Worm (Caenorhabditis elegans): ENCODE data around the gene mrps-12.

Gene mrps-12

DNA sequence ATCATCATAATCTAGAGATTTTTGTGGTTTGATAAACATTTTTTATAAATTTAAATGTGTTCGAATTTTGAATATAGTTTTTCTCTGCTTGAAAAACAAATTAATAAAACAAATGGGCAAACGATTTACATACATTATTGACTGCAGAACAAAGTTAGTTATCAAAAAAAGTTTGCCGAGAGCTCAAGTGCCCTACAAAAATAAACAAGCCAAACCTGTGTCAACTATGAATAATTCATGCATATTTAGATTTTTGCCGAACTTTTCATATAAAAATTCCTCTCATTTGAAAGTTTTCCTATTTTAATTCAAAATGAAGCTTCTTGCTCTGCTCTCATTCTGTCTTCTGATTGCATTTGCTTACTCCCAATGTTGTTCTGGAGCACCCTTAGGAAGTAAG, 22.0 kb upstream of the mrps-12 start, which contains the start of gene sshk-1:
Gene sshk-1, plus strand, starts transcription at position 301 of the 400 bp plus-strand sequence.
- TF ChIP-seq efl-1 (optimal IDR thresholded peaks at IDR 0.05) (no peak), efl-1 (GFP tag; optimal IDR thresholded peaks at IDR 0.05 in 1 of 2) (no peak), Y116A8C.19 (tag; optimal IDR thresholded peaks at IDR 0.05; ENCODE audit: borderline replicate concordance) (no peak), hlh-17 (GFP tag; optimal IDR thresholded peaks at IDR 0.05; ENCODE audit: borderline replicate concordance) (no peak), lin-14 (GFP tag; optimal IDR thresholded peaks at IDR 0.05) (no peak), snu-23 (GFP tag; optimal IDR thresholded peaks at IDR 0.05) (no peak), hpl-2 (GFP tag; optimal IDR thresholded peaks at IDR 0.05) (no peak), aha-1 (tag; optimal IDR thresholded peaks at IDR 0.05) (no peak), lir-3 (tag; optimal IDR thresholded peaks at IDR 0.05; ENCODE audit: poor library complexity) (no peak), pag-3 (tag; optimal IDR thresholded peaks at IDR 0.05; ENCODE audit: borderline replicate concordance, insufficient read depth) (no peak), alr-1 (tag; optimal IDR thresholded peaks at IDR 0.05; ENCODE audit: borderline replicate concordance) (no peak), nhr-76 (tag; optimal IDR thresholded peaks at IDR 0.05) (no peak), nhr-237 (tag; optimal IDR thresholded peaks at IDR 0.05) (no peak), lin-39 (tag; optimal IDR thresholded peaks at IDR 0.05) (no peak)

DNA sequence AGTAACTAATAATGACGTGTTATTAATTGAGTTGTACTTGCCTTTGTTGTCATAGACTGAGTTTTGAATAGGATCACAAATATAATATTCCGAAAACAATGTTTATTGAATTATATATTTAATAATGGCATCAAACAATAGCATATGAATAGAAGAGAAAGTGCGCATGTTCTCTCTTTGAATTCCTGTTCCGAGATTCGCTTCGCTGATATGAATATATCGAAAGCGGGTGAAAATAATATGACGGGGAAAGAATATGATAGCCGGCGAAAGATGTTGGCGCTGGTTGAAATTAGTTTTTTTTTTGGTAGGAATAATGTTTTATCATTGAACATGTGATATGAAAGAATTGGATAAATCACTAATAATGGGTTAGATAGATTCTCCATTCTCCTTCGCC, 17.8 kb upstream of the mrps-12 start, which contains the start of gene T03D8.6:
Gene T03D8.6, minus strand, starts transcription at position 298 of the 400 bp plus-strand sequence.
- TF ChIP-seq blmp-1 (tag; optimal IDR thresholded peaks at IDR 0.05) (peak; percentile 68), aly-2 (tag; optimal IDR thresholded peaks at IDR 0.05) (no peak)

DNA sequence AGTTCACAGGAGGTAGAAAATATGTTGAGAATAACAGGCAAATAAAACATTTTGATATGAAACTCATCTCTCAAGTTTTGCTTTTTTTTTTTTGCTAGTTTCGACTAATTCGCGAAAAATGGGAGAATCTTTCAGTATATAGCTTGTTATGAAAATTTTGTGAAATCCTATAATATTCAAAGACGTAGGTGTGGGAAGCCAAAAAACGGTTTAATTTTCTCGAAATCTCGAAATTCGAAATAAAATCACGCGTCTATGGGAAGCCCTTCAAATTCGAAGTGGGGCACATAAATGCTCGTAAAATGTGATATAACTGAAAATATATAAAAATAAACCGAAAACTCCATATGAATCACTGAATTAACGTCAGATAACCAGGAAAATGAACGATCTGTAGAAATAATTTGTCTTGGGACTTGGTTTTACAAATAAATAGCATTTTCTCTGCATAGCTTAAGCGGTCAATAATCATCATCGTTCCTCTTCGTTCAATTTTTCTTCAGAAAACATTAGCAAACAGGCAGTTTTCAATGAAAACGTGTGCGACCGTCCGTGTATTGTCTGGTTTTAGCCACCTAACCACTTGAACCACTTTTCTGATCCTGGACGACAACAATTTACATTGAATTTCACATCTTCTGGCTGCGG, 12.8 kb upstream of the mrps-12 start, which contains the start of the genes gcy-22 and grl-14:
Gene gcy-22, minus strand, starts transcription at position 101 of the 648 bp plus-strand sequence.
Gene grl-14, plus strand, starts transcription at position 598 of the 648 bp plus-strand sequence.
- TF ChIP-seq unc-30 (tag; optimal IDR thresholded peaks at IDR 0.05) (no peak), fkh-4 (tag; optimal IDR thresholded peaks at IDR 0.05; ENCODE audit: borderline replicate concordance) (no peak), nhr-47 (tag; optimal IDR thresholded peaks at IDR 0.05) (no peak), alr-1 (tag; optimal IDR thresholded peaks at IDR 0.05; ENCODE audit: borderline replicate concordance) (no peak), swsn-7 (tag; optimal IDR thresholded peaks at IDR 0.05) (no peak), nhr-85 (tag) (no peak)

DNA sequence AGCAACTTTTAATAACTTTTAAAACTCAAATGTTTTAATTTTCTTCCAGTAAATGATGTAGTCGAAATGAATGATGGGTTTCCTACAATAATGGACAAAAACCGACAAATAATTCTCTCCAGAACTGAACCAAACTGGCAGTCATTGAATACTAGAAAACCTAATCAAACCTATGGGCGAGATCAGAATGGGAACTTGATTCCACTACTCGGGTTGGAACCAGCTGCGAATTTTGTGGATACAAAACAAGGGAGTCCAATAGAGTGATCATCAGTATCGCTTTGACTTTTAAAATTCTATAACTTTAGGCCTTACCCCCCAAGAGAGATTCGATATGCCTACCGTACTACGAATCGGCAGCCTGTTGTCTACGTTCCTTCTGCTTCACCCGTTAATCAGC, 11.3 kb upstream of the mrps-12 start:
- TF ChIP-seq blmp-1 (tag; optimal IDR thresholded peaks at IDR 0.05) (no peak), lsy-2 (tag; optimal IDR thresholded peaks at IDR 0.05) (no peak)

DNA sequence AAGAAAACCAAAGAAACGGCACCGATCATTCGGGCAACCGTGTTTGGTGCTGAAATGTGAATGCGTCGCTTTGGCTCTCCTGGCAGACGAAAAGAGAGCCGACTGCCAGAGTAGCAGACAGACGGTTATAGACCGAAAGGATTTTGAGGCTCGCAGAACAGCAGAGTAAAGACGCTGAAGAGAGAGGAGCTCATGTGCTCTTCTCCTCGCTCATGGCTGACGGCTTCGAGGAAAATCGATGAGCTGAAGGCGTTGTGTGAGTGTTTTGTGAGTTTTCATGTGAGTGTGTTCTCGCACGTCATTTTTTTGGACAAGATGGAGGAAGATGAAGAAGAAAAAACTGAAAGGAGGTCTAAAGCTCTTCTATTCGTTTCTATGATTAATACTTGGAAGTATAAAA, 9.1 kb upstream of the mrps-12 start, which contains the start of gene sbt-1:
Gene sbt-1, minus strand, starts transcription at position 62 of the 400 bp plus-strand sequence.
- TF ChIP-seq ztf-4 (tag; optimal IDR thresholded peaks at IDR 0.05) (no peak), aly-2 (tag; optimal IDR thresholded peaks at IDR 0.05) (peak; percentile 2), unc-98 (GFP tag; IDR thresholded peaks at IDR 0.05) (no peak), efl-1 (optimal IDR thresholded peaks at IDR 0.05) (peak; percentile 49 to 64), efl-1 (GFP tag; optimal IDR thresholded peaks at IDR 0.05 in 1 of 2) (peak in 1 of 2 experiments; percentile 7), dpl-1 (GFP tag; optimal IDR thresholded peaks at IDR 0.05) (peak in 2 of 3 experiments; percentile 22 to 38), ama-1 (optimal IDR thresholded peaks at IDR 0.05) (no peak), unc-130 (tag; optimal IDR thresholded peaks at IDR 0.05) (no peak), irx-1 (tag; optimal IDR thresholded peaks at IDR 0.05) (no peak), ceh-82 (tag; optimal IDR thresholded peaks at IDR 0.05) (peak; percentile 58 to 85 (median 61)), lin-14 (GFP tag; optimal IDR thresholded peaks at IDR 0.05) (peak; percentile 90), ceh-90 (tag; optimal IDR thresholded peaks at IDR 0.05) (no peak), fkh-4 (tag; optimal IDR thresholded peaks at IDR 0.05; ENCODE audit: borderline replicate concordance) (no peak), sup-37 (GFP tag; optimal IDR thresholded peaks at IDR 0.05) (no peak), rnt-1 (tag; optimal IDR thresholded peaks at IDR 0.05) (no peak), lin-13 (GFP tag; optimal IDR thresholded peaks at IDR 0.05) (peak; percentile 27), fkh-8 (tag; optimal IDR thresholded peaks at IDR 0.05) (peak; percentile 93), unc-62 (GFP tag; optimal IDR thresholded peaks at IDR 0.05) (no peak), mep-1 (tag; optimal IDR thresholded peaks at IDR 0.05) (peak; percentile 58), C16A3.4 (tag; optimal IDR thresholded peaks at IDR 0.05) (no peak), snu-23 (GFP tag; optimal IDR thresholded peaks at IDR 0.05) (peak; percentile 64), elt-2 (tag; optimal IDR thresholded peaks at IDR 0.05) (no peak), nhr-84 (tag; optimal IDR thresholded peaks at IDR 0.05) (no peak), nhr-85 (tag) (no peak), jun-1 (tag; optimal IDR thresholded peaks at IDR 0.05) (peak; percentile 11), ets-5 (GFP tag; IDR thresholded peaks at IDR 0.05) (no peak), lir-3 (tag; optimal IDR thresholded peaks at IDR 0.05; ENCODE audit: poor library complexity) (peak; percentile 0), hlh-17 (GFP tag; optimal IDR thresholded peaks at IDR 0.05; ENCODE audit: borderline replicate concordance) (no peak), unc-86 (tag; optimal IDR thresholded peaks at IDR 0.05) (peak; percentile 86)
